Worm (Caenorhabditis elegans) whole organism, L1 larva: ENCODE data around the gene C44H9.6.

Experiments
- C16A3.4 ChIP-seq: fragments of 150-350 bp; optimal IDR thresholded peaks from 2 replicates; lab custom pipeline; 2014; ENCODE audit warnings: missing biosample characterization, missing genetic modification characterization
- C34B4.2 ChIP-seq: sonication (generic microtip); optimal IDR thresholded peaks from 2 replicates; lab custom pipeline; 2017; ENCODE audit warnings: mild to moderate bottlenecking, missing genetic modification characterization, missing compliant biosample characterization
- F16B12.6 ChIP-seq: fragments of 150-350 bp; optimal IDR thresholded peaks from 2 replicates; lab custom pipeline; 2014; ENCODE audit warnings: missing biosample characterization, missing genetic modification characterization
- aha-1 ChIP-seq: fragments of 150-350 bp; optimal IDR thresholded peaks from 2 replicates; lab custom pipeline; 2014; ENCODE audit warnings: missing biosample characterization, missing genetic modification characterization
- alr-1 ChIP-seq: fragments of 200-800 bp; sonication (Bioruptor generic); optimal IDR thresholded peaks from 2 replicates; lab custom pipeline; 2018; ENCODE audit warnings: borderline replicate concordance, mild to moderate bottlenecking, missing genetic modification characterization, missing compliant biosample characterization
- aly-2 ChIP-seq: fragments of 150-350 bp; optimal IDR thresholded peaks from 2 replicates; lab custom pipeline; 2014; ENCODE audit warnings: missing biosample characterization, missing genetic modification characterization
- ama-1 ChIP-seq: fragments of 150-350 bp; optimal IDR thresholded peaks from 2 replicates; lab custom pipeline; 2014
- blmp-1 ChIP-seq: fragments of 150-350 bp; optimal IDR thresholded peaks from 2 replicates; lab custom pipeline; 2014; ENCODE audit warnings: missing biosample characterization, missing genetic modification characterization
- ceh-63 ChIP-seq: fragments of 200-800 bp; sonication (Bioruptor generic); optimal IDR thresholded peaks from 2 replicates; lab custom pipeline; 2018; ENCODE audit warnings: mild to moderate bottlenecking, missing genetic modification characterization, missing compliant biosample characterization
- ceh-90 ChIP-seq: sonication (generic microtip); optimal IDR thresholded peaks from 2 replicates; lab custom pipeline; 2016; ENCODE audit warnings: missing genetic modification characterization, missing compliant biosample characterization
- ces-1 ChIP-seq: fragments of 150-350 bp; optimal IDR thresholded peaks from 2 replicates; lab custom pipeline; 2014; ENCODE audit warnings: missing biosample characterization, missing genetic modification reagents, missing genetic modification characterization
- dpl-1 ChIP-seq, 3 experiments: fragments of 150-350 bp in 2 of 3; sonication (generic microtip) in 1 of 3; optimal IDR thresholded peaks; 2 replicates each; lab custom pipeline; 2014 to 2017; ENCODE audit warnings: missing biosample characterization in 3 of 3, missing genetic modification characterization in 3 of 3, missing genetic modification reagents in 3 of 3
- efl-1 ChIP-seq, 4 experiments: fragments of 150-350 bp; optimal IDR thresholded peaks in 3 of 4; peaks in 1 of 4; 1 replicate in 1 of 4; 2 replicates in 3 of 4; lab custom pipeline; 2014; ENCODE audit warnings: missing biosample characterization in 2 of 4, missing genetic modification characterization in 2 of 4, missing genetic modification reagents in 2 of 4
- egl-13 ChIP-seq: sonication (generic microtip); optimal IDR thresholded peaks from 2 replicates; lab custom pipeline; 2016; ENCODE audit warnings: missing genotype, missing genetic modification reagents, missing genetic modification characterization, missing compliant biosample characterization
- elt-2 ChIP-seq: sonication (generic microtip); optimal IDR thresholded peaks from 2 replicates; lab custom pipeline; 2016; ENCODE audit warnings: missing genetic modification characterization, mild to moderate bottlenecking, inconsistent platforms, missing compliant biosample characterization, missing genetic modification reagents
- ets-5 ChIP-seq: fragments of 200-800 bp; sonication (Bioruptor generic); IDR thresholded peaks from 2 replicates; pipeline ENCODE4 v1.3.6; 2022; ENCODE audit warnings: missing genetic modification characterization, missing compliant biosample characterization
- fkh-4 ChIP-seq: sonication (generic microtip); optimal IDR thresholded peaks from 2 replicates; lab custom pipeline; 2016; ENCODE audit warnings: missing compliant biosample characterization, missing genetic modification characterization, borderline replicate concordance
- hlh-17 ChIP-seq: fragments of 200-800 bp; sonication (Bioruptor generic); optimal IDR thresholded peaks from 2 replicates; lab custom pipeline; 2018; ENCODE audit warnings: missing genetic modification characterization, mild to moderate bottlenecking, missing compliant biosample characterization, moderate library complexity, borderline replicate concordance
- hlh-4 ChIP-seq: sonication (generic microtip); optimal IDR thresholded peaks from 2 replicates; lab custom pipeline; 2016; ENCODE audit warnings: mild to moderate bottlenecking, missing genetic modification characterization, missing compliant biosample characterization
- isw-1 ChIP-seq: fragments of 200-800 bp; sonication (Bioruptor generic); IDR thresholded peaks from 2 replicates; pipeline ENCODE4 v1.3.6; 2022; ENCODE audit warnings: missing genetic modification characterization, missing compliant biosample characterization
- jun-1 ChIP-seq: fragments of 150-350 bp; optimal IDR thresholded peaks from 2 replicates; lab custom pipeline; 2014; ENCODE audit warnings: missing biosample characterization, missing genetic modification reagents, missing genetic modification characterization
- lin-13 ChIP-seq: fragments of 150-350 bp; optimal IDR thresholded peaks from 2 replicates; lab custom pipeline; 2014; ENCODE audit warnings: missing biosample characterization, missing genetic modification reagents, missing genetic modification characterization
- mdl-1 ChIP-seq, 2 experiments: fragments of 150-350 bp; optimal IDR thresholded peaks; 2 replicates each; lab custom pipeline; 2014 to 2017; ENCODE audit warnings: missing biosample characterization in 2 of 2, missing genetic modification characterization in 2 of 2, inconsistent platforms in 1 of 2
- nhr-11 ChIP-seq: fragments of 150-350 bp; optimal IDR thresholded peaks from 2 replicates; lab custom pipeline; 2014; ENCODE audit warnings: missing biosample characterization, missing genetic modification characterization
- nhr-19 ChIP-seq: fragments of 200-800 bp; sonication (Bioruptor generic); conservative IDR thresholded peaks from 2 replicates; pipeline ENCODE4 v1.3.6; 2022; ENCODE audit warnings: missing genetic modification characterization, missing compliant biosample characterization
- nhr-237 ChIP-seq: fragments of 150-350 bp; optimal IDR thresholded peaks from 2 replicates; lab custom pipeline; 2014; ENCODE audit warnings: missing biosample characterization, missing genetic modification characterization
- nhr-28 ChIP-seq: fragments of 150-350 bp; optimal IDR thresholded peaks from 2 replicates; lab custom pipeline; 2014; ENCODE audit warnings: missing biosample characterization, missing genetic modification characterization
- nhr-47 ChIP-seq: sonication (generic microtip); optimal IDR thresholded peaks from 2 replicates; lab custom pipeline; 2016; ENCODE audit warnings: mild to moderate bottlenecking, missing genetic modification characterization, moderate library complexity, missing compliant biosample characterization
- nhr-76 ChIP-seq: sonication (generic microtip); optimal IDR thresholded peaks from 2 replicates; lab custom pipeline; 2017; ENCODE audit warnings: missing biosample characterization, missing genetic modification characterization
- nhr-85 ChIP-seq: sonication (generic microtip); peaks from one replicate; lab custom pipeline; 2016; ENCODE audit warnings: missing genetic modification characterization, inconsistent platforms, missing compliant biosample characterization
- nhr-90 ChIP-seq: sonication (generic microtip); optimal IDR thresholded peaks from 2 replicates; lab custom pipeline; 2016; ENCODE audit warnings: mild to moderate bottlenecking, missing genetic modification characterization, missing compliant biosample characterization; ENCODE audit not compliant: poor library complexity
- pag-3 ChIP-seq: sonication (generic microtip); optimal IDR thresholded peaks from 2 replicates; lab custom pipeline; 2017; ENCODE audit warnings: missing genetic modification characterization, mild to moderate bottlenecking, missing compliant biosample characterization, antibody characterized with exemption, borderline replicate concordance; ENCODE audit not compliant: insufficient read depth
- pax-3 ChIP-seq: fragments of 200-800 bp; sonication (Bioruptor generic); optimal IDR thresholded peaks from 2 replicates; lab custom pipeline; 2018; ENCODE audit warnings: mild to moderate bottlenecking, missing genetic modification characterization, moderate library complexity, missing compliant biosample characterization
- pqm-1 ChIP-seq: sonication (generic microtip); optimal IDR thresholded peaks from 3 replicates; lab custom pipeline; 2017; ENCODE audit warnings: missing biosample characterization, missing genetic modification characterization
- skn-1 ChIP-seq: fragments of 150-350 bp; optimal IDR thresholded peaks from 2 replicates; lab custom pipeline; 2014; ENCODE audit warnings: missing biosample characterization, missing genetic modification characterization
- sox-4 ChIP-seq: sonication (generic microtip); optimal IDR thresholded peaks from 2 replicates; lab custom pipeline; 2016; ENCODE audit warnings: missing genetic modification characterization, missing compliant biosample characterization
- sup-37 ChIP-seq: fragments of 200-800 bp; sonication (Bioruptor generic); optimal IDR thresholded peaks from 2 replicates; lab custom pipeline; 2018; ENCODE audit warnings: mild to moderate bottlenecking, missing genetic modification characterization, missing compliant biosample characterization
- tbx-2 ChIP-seq: sonication (generic microtip); optimal IDR thresholded peaks from 2 replicates; lab custom pipeline; 2016; ENCODE audit warnings: missing genetic modification characterization, missing compliant biosample characterization
- unc-130 ChIP-seq: fragments of 150-350 bp; optimal IDR thresholded peaks from 2 replicates; lab custom pipeline; 2017; ENCODE audit warnings: missing biosample characterization, missing genetic modification characterization, inconsistent platforms
- unc-62 ChIP-seq: fragments of 150-350 bp; optimal IDR thresholded peaks from 2 replicates; lab custom pipeline; 2014; ENCODE audit warnings: missing biosample characterization, missing genetic modification reagents, missing genetic modification characterization

C44H9.6 gene

ce11 chrV:12845247-12845646 is at the start of gene C44H9.6:
C44H9.6 (minus strand) TSS chrV:12845347.
- TF ChIP-seq efl-1 (optimal IDR thresholded peaks at IDR 0.05; lab: Kevin White, UChicago) (no peak), efl-1 (GFP tag; optimal IDR thresholded peaks at IDR 0.05 in 1 of 2; lab: Kevin White, UChicago) (peak in 1 of 2 experiments; percentile 67), sup-37 (GFP tag; lab: Kevin White, UChicago) (no peak)

- TF ChIP-seq elt-2 (tag; lab: Kevin White, UChicago) = no peak
- no peak for TF ChIP-seq unc-130 (tag; lab: Kevin White, UChicago)
- no peak for TF ChIP-seq hlh-17
- TF ChIP-seq ceh-90 (tag; lab: Kevin White, UChicago) = no peak
- TF ChIP-seq mdl-1 (tag; optimal IDR thresholded peaks at IDR 0.05; lab: Kevin White, UChicago) = no peak
- TF ChIP-seq nhr-85 = no peak
- TF ChIP-seq skn-1 = no peak
- TF ChIP-seq aha-1 (tag; lab: Kevin White, UChicago) = no peak
- TF ChIP-seq tbx-2 = no peak
- no peak for TF ChIP-seq nhr-28 (tag; lab: Kevin White, UChicago)
- TF ChIP-seq nhr-47 = no peak
- no peak for TF ChIP-seq F16B12.6
Measured at ce11 chrV:12885860-12886259, 40.7 kb upstream of the C44H9.6 start, which contains the start of gene glb-24. glb-24 (minus strand) TSS chrV:12885960.

ce11 chrV:12882370-12882769 is 37.2 kb upstream of the C44H9.6 start:
- TF ChIP-seq dpl-1 (GFP tag; optimal IDR thresholded peaks at IDR 0.05; lab: Kevin White, UChicago) (no peak), efl-1 (optimal IDR thresholded peaks at IDR 0.05; lab: Kevin White, UChicago) (no peak), efl-1 (GFP tag; optimal IDR thresholded peaks at IDR 0.05 in 1 of 2; lab: Kevin White, UChicago) (peak in 1 of 2 experiments; percentile 63)

- TF ChIP-seq fkh-4 (tag; lab: Kevin White, UChicago) = no peak
- TF ChIP-seq aha-1 (tag; lab: Kevin White, UChicago) = no peak
- no peak for TF ChIP-seq sox-4 (tag; lab: Kevin White, UChicago)
- TF ChIP-seq ama-1 (lab: Kevin White, UChicago) = no peak
- no peak for TF ChIP-seq blmp-1 (tag; lab: Kevin White, UChicago)
- no peak for TF ChIP-seq ces-1
- TF ChIP-seq efl-1 (optimal IDR thresholded peaks at IDR 0.05; lab: Kevin White, UChicago) = no peak
- TF ChIP-seq efl-1 (GFP tag; optimal IDR thresholded peaks at IDR 0.05 in 1 of 2; lab: Kevin White, UChicago) = peak in 1 of 2 experiments; percentile 85
- TF ChIP-seq, all 84 proteins: peak for 1
Measured at ce11 chrV:12881396-12881795, 36.2 kb upstream of the C44H9.6 start.

ce11 chrV:12879349-12879748 is 34.2 kb upstream of the C44H9.6 start:
- no peak for TF ChIP-seq C16A3.4 (tag; lab: Kevin White, UChicago)
- TF ChIP-seq nhr-237 = no peak
- no peak for TF ChIP-seq aha-1 (tag; lab: Kevin White, UChicago)
- TF ChIP-seq pag-3 (tag; lab: Kevin White, UChicago) = no peak
- peak; percentile 51 for TF ChIP-seq blmp-1 (tag; lab: Kevin White, UChicago)
- TF ChIP-seq lin-13 (GFP tag; lab: Kevin White, UChicago) = no peak
- no peak for TF ChIP-seq jun-1 (tag; lab: Kevin White, UChicago)
- TF ChIP-seq, all 84 proteins: peak for 1

DNA sequence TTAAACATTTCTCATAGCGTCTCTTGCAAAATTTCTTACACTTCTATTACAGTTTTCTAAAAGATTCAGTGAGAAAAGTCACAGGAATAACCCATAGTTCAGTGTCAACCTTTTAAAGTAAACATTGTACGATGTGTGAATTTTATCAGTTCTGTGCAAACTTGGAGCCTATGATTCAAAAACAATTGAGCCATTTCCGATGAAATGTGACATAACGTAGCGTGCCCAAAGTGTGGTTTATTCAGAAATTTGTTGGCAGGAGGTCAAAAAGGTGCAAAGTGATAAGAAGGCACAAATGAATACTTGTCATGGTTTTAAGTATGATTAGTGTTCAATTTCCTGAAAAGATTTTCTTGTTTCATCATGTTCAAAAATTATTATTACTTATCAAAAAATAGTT is 32.4 kb upstream of the C44H9.6 start:
- TF ChIP-seq unc-130 (tag; lab: Kevin White, UChicago) (no peak), nhr-11 (no peak), ets-5 (GFP tag; lab: Robert Waterston, UW) (no peak), pax-3 (tag; lab: Kevin White, UChicago) (no peak), egl-13 (tag; lab: Kevin White, UChicago) (no peak), alr-1 (tag; lab: Kevin White, UChicago) (no peak), isw-1 (GFP tag; lab: Robert Waterston, UW) (no peak), nhr-19 (no peak), ceh-90 (tag; lab: Kevin White, UChicago) (no peak), ceh-63 (GFP tag; lab: Kevin White, UChicago) (no peak), nhr-90 (tag; lab: Kevin White, UChicago) (no peak), lin-13 (GFP tag; lab: Kevin White, UChicago) (no peak), C34B4.2 (tag; lab: Kevin White, UChicago) (no peak), unc-62 (GFP tag; lab: Kevin White, UChicago) (no peak), aly-2 (tag; lab: Kevin White, UChicago) (no peak), hlh-4 (tag; lab: Kevin White, UChicago) (no peak), aha-1 (tag; lab: Kevin White, UChicago) (no peak), pqm-1 (no peak), nhr-76 (tag; lab: Kevin White, UChicago) (no peak)
